Worm (Caenorhabditis elegans) whole organism, L4/young adult: Measurements from ENCODE around the gene R12A1.3.

Source experiments
- W03F9.2 ChIP-seq: fragments of 150-350 bp; optimal IDR thresholded peaks from 2 replicates; lab custom pipeline; 2014; ENCODE audit warnings: missing biosample characterization, missing genetic modification characterization
- dao-5 ChIP-seq: sonication (generic microtip); optimal IDR thresholded peaks from 2 replicates; lab custom pipeline; 2016; ENCODE audit warnings: missing genotype, missing genetic modification characterization, moderate library complexity, missing compliant biosample characterization
- him-1 ChIP-seq: sonication (generic microtip); optimal IDR thresholded peaks from 2 replicates; lab custom pipeline; 2016; ENCODE audit warnings: missing genotype, missing genetic modification reagents, missing genetic modification characterization, missing compliant biosample characterization

The R12A1.3 gene

ce11 chrV:1425595-1425994 is at the start of gene R12A1.3:
Gene R12A1.3 (minus strand): TSS chrV:1425794.
- no peak for TF ChIP-seq W03F9.2
- TF ChIP-seq dao-5 (tag; lab: Kevin White, UChicago) = no peak
- TF ChIP-seq him-1 = no peak

- peak; percentile 85 for TF ChIP-seq him-1
- no peak for TF ChIP-seq W03F9.2
- TF ChIP-seq dao-5 (tag; lab: Kevin White, UChicago) = peak; percentile 54
Measured at ce11 chrV:1474486-1475125, 49.0 kb upstream of the R12A1.3 start, which contains the start of the genes F53E2.2 and unc-60. Gene F53E2.2 (plus strand): TSS chrV:1475086. Gene unc-60 (plus strand): TSS chrV:1475086.

- no peak for TF ChIP-seq him-1
- no peak for TF ChIP-seq W03F9.2
- TF ChIP-seq dao-5 (tag; lab: Kevin White, UChicago) = no peak
Measured at ce11 chrV:1472569-1472968, 47.0 kb upstream of the R12A1.3 start.

ce11 chrV:1471977-1472376 is 46.4 kb upstream of the R12A1.3 start:
- TF ChIP-seq dao-5 (tag; lab: Kevin White, UChicago) (no peak), him-1 (no peak), W03F9.2 (no peak)

ce11 chrV:1471078-1471969 is 45.7 kb upstream of the R12A1.3 start:
- TF ChIP-seq W03F9.2 = peak; percentile 45
- no peak for TF ChIP-seq dao-5 (tag; lab: Kevin White, UChicago)
- TF ChIP-seq him-1 = no peak

- TF ChIP-seq him-1 (no peak), W03F9.2 (no peak), dao-5 (tag; lab: Kevin White, UChicago) (no peak)
Measured at ce11 chrV:1468905-1469304, 43.3 kb upstream of the R12A1.3 start.

- no peak for TF ChIP-seq W03F9.2
- no peak for TF ChIP-seq him-1
- TF ChIP-seq dao-5 (tag; lab: Kevin White, UChicago) = no peak
Measured at ce11 chrV:1467444-1467843, 41.9 kb upstream of the R12A1.3 start, which contains the start of gene gid-8. Gene gid-8 (plus strand): TSS chrV:1467744.

- TF ChIP-seq W03F9.2 (no peak), dao-5 (tag; lab: Kevin White, UChicago) (no peak), him-1 (no peak)
Measured at ce11 chrV:1466949-1467348, 41.4 kb upstream of the R12A1.3 start.

ce11 chrV:1465932-1466331 is 40.3 kb upstream of the R12A1.3 start:
- TF ChIP-seq W03F9.2 = no peak
- TF ChIP-seq him-1 = no peak
- TF ChIP-seq dao-5 (tag; lab: Kevin White, UChicago) = no peak

- TF ChIP-seq dao-5 (tag; lab: Kevin White, UChicago) (no peak), W03F9.2 (no peak), him-1 (no peak)
Measured at ce11 chrV:1464543-1465040, 39.0 kb upstream of the R12A1.3 start, which contains the start of the genes fpn-1.2 and pqn-54. Gene fpn-1.2 (minus strand): TSS chrV:1464699. Gene pqn-54 (plus strand): TSS chrV:1464990.

- no peak for TF ChIP-seq him-1
Measured at ce11 chrV:1460069-1460468, 34.5 kb upstream of the R12A1.3 start, which contains the start of gene hacd-1. Gene hacd-1 (plus strand): TSS chrV:1460369.

ce11 chrV:1459374-1459926 is 33.9 kb upstream of the R12A1.3 start:
- TF ChIP-seq W03F9.2 = no peak
- TF ChIP-seq him-1 = no peak
- TF ChIP-seq dao-5 (tag; lab: Kevin White, UChicago) = no peak

ce11 chrV:1456614-1457013 is 31.0 kb upstream of the R12A1.3 start:
- TF ChIP-seq W03F9.2 (no peak), dao-5 (tag; lab: Kevin White, UChicago) (no peak), him-1 (no peak)

ce11 chrV:1455280-1455679 is 29.7 kb upstream of the R12A1.3 start:
- TF ChIP-seq W03F9.2 = no peak
- no peak for TF ChIP-seq dao-5 (tag; lab: Kevin White, UChicago)
